Fruit fly (Drosophila melanogaster) whole organism, prepupa: ENCODE data around the gene CG14153.

Source experiments
- CG10631 ChIP-seq: fragments of 200-800 bp; sonication (Bioruptor generic); optimal IDR thresholded peaks from 2 replicates; lab custom pipeline; 2016; ENCODE audit warnings: missing biosample characterization, missing genetic modification characterization
- CG10669 ChIP-seq: fragments of 200-800 bp; sonication (Bioruptor generic); optimal IDR thresholded peaks from 3 replicates; lab custom pipeline; 2018; ENCODE audit warnings: missing biosample characterization, mild to moderate bottlenecking, missing genetic modification characterization, moderate library complexity
- CG11294 ChIP-seq: fragments of 200-800 bp; sonication (Bioruptor generic); IDR thresholded peaks from 2 replicates; pipeline ENCODE4 v1.3.6; 2022; ENCODE audit warnings: missing biosample characterization, missing genetic modification characterization
- CG11762 ChIP-seq: fragments of 200-800 bp; sonication (Bioruptor generic); optimal IDR thresholded peaks from 3 replicates; lab custom pipeline; 2016; ENCODE audit warnings: missing biosample characterization, missing genetic modification characterization; ENCODE audit not compliant: insufficient read depth
- CG11902 ChIP-seq: fragments of 200-800 bp; sonication (Bioruptor generic); optimal IDR thresholded peaks from 3 replicates; lab custom pipeline; 2016; ENCODE audit warnings: missing biosample characterization, missing genetic modification characterization
- CG15336 ChIP-seq: fragments of 200-800 bp; sonication (Bioruptor generic); IDR thresholded peaks from 2 replicates; pipeline ENCODE4 v1.3.6; 2022; ENCODE audit warnings: missing biosample characterization, missing genetic modification characterization
- CG16779 ChIP-seq: fragments of 200-800 bp; sonication (Bioruptor generic); optimal IDR thresholded peaks from 3 replicates; lab custom pipeline; 2017; ENCODE audit warnings: missing biosample characterization, mild to moderate bottlenecking, missing genetic modification characterization
- CG3032 ChIP-seq: fragments of 200-800 bp; optimal IDR thresholded peaks from 2 replicates; lab custom pipeline; 2019; ENCODE audit warnings: missing biosample characterization, mild to moderate bottlenecking, missing genetic modification characterization, moderate library complexity
- CG31627 ChIP-seq: fragments of 200-800 bp; sonication (Bioruptor generic); optimal IDR thresholded peaks from 3 replicates; lab custom pipeline; 2016; ENCODE audit warnings: missing biosample characterization, missing genetic modification characterization
- CG32006 ChIP-seq: fragments of 200-800 bp; sonication (Bioruptor generic); optimal IDR thresholded peaks from 3 replicates; lab custom pipeline; 2017; ENCODE audit warnings: missing biosample characterization, mild to moderate bottlenecking, missing genetic modification characterization
- CG34406 ChIP-seq: fragments of 200-800 bp; sonication (Bioruptor generic); optimal IDR thresholded peaks from 3 replicates; lab custom pipeline; 2016; ENCODE audit warnings: missing biosample characterization, missing genetic modification characterization
- CG6163 ChIP-seq: fragments of 200-800 bp; sonication (Bioruptor generic); IDR thresholded peaks from 3 replicates; pipeline ENCODE4 v1.3.6; 2022; ENCODE audit warnings: missing biosample characterization, missing genetic modification characterization
- CG6792 ChIP-seq: fragments of 200-800 bp; sonication (Bioruptor generic); optimal IDR thresholded peaks from 3 replicates; lab custom pipeline; 2016; ENCODE audit warnings: missing biosample characterization, missing genetic modification characterization
- CG6808 ChIP-seq: fragments of 200-800 bp; sonication (Bioruptor generic); optimal IDR thresholded peaks from 3 replicates; lab custom pipeline; 2017; ENCODE audit warnings: missing biosample characterization, missing genetic modification characterization, mild to moderate bottlenecking, moderate library complexity, missing genetic modification reagents
- CG6854 ChIP-seq: fragments of 200-800 bp; sonication (Bioruptor generic); optimal IDR thresholded peaks from 2 replicates; lab custom pipeline; 2017; ENCODE audit warnings: missing biosample characterization, mild to moderate bottlenecking, missing genetic modification characterization
- CG7368 ChIP-seq: fragments of 200-800 bp; sonication (Bioruptor generic); optimal IDR thresholded peaks from 3 replicates; lab custom pipeline; 2016; ENCODE audit warnings: missing biosample characterization, missing genetic modification characterization
- CG8119 ChIP-seq: fragments of 200-800 bp; sonication (Bioruptor generic); IDR thresholded peaks from 3 replicates; pipeline ENCODE4 v1.3.6; 2022; ENCODE audit warnings: missing biosample characterization, missing genetic modification characterization
- CG8319 ChIP-seq: fragments of 200-800 bp; sonication (Bioruptor generic); optimal IDR thresholded peaks from 3 replicates; lab custom pipeline; 2016; ENCODE audit warnings: missing biosample characterization, missing genetic modification characterization
- CG8632 ChIP-seq: fragments of 200-800 bp; sonication (Bioruptor generic); optimal IDR thresholded peaks from 3 replicates; lab custom pipeline; 2016; ENCODE audit warnings: missing biosample characterization, missing genetic modification characterization
- CG9139 ChIP-seq: fragments of 200-800 bp; sonication (Bioruptor generic); optimal IDR thresholded peaks from 3 replicates; lab custom pipeline; 2017; ENCODE audit warnings: missing biosample characterization, mild to moderate bottlenecking, missing genetic modification characterization
- Eip75B ChIP-seq: fragments of 200-800 bp; sonication (Bioruptor generic); optimal IDR thresholded peaks from 3 replicates; lab custom pipeline; 2016; ENCODE audit warnings: missing biosample characterization, missing genetic modification characterization
- Eip78C ChIP-seq: fragments of 200-800 bp; sonication (Bioruptor generic); peaks from one replicate; lab custom pipeline; 2016; ENCODE audit warnings: missing biosample characterization, missing genetic modification characterization
- Eip93F ChIP-seq: fragments of 200-800 bp; sonication (Bioruptor generic); optimal IDR thresholded peaks from 2 replicates; lab custom pipeline; 2016; ENCODE audit warnings: missing biosample characterization, mild to moderate bottlenecking, missing genetic modification characterization
- Ets21C ChIP-seq: fragments of 200-800 bp; sonication (Bioruptor generic); optimal IDR thresholded peaks from 3 replicates; lab custom pipeline; 2016; ENCODE audit warnings: missing biosample characterization, missing genetic modification characterization
- Ets96B ChIP-seq: fragments of 200-800 bp; optimal IDR thresholded peaks from 2 replicates; lab custom pipeline; 2019; ENCODE audit warnings: missing biosample characterization, mild to moderate bottlenecking, missing genetic modification characterization, moderate library complexity
- Gug ChIP-seq: fragments of 200-800 bp; sonication (Bioruptor generic); IDR thresholded peaks from 2 replicates; pipeline ENCODE4 v1.3.6; 2022; ENCODE audit warnings: missing biosample characterization, missing genetic modification characterization
- Hr38 ChIP-seq: sonication (Bioruptor generic); optimal IDR thresholded peaks from 2 replicates; lab custom pipeline; 2016; ENCODE audit warnings: missing biosample characterization, missing genetic modification characterization
- Hr39 ChIP-seq: fragments of 200-800 bp; sonication (Bioruptor generic); optimal IDR thresholded peaks from 2 replicates; lab custom pipeline; 2016; ENCODE audit warnings: missing biosample characterization, missing genetic modification characterization
- Hr4 ChIP-seq: fragments of 200-800 bp; sonication (Bioruptor generic); optimal IDR thresholded peaks from 3 replicates; lab custom pipeline; 2016; ENCODE audit warnings: missing biosample characterization, missing genetic modification characterization
- Lpt ChIP-seq: fragments of 200-800 bp; sonication (Bioruptor generic); optimal IDR thresholded peaks from 3 replicates; lab custom pipeline; 2016; ENCODE audit warnings: missing biosample characterization, missing genetic modification characterization
- Met ChIP-seq: fragments of 200-800 bp; sonication (Bioruptor generic); optimal IDR thresholded peaks from 3 replicates; lab custom pipeline; 2016; ENCODE audit warnings: missing biosample characterization, missing genetic modification characterization
- Smox ChIP-seq: fragments of 200-800 bp; sonication (Bioruptor generic); optimal IDR thresholded peaks from 3 replicates; lab custom pipeline; 2016; ENCODE audit warnings: missing biosample characterization, missing genetic modification characterization
- Sox102F ChIP-seq: fragments of 200-800 bp; sonication (Bioruptor generic); optimal IDR thresholded peaks from 2 replicates; lab custom pipeline; 2016; ENCODE audit warnings: missing biosample characterization, mild to moderate bottlenecking, missing genetic modification characterization
- Sox14 ChIP-seq: fragments of 200-800 bp; sonication (Bioruptor generic); optimal IDR thresholded peaks from 3 replicates; lab custom pipeline; 2016; ENCODE audit warnings: missing biosample characterization, missing genetic modification characterization
- achi ChIP-seq: fragments of 200-800 bp; sonication (Bioruptor generic); optimal IDR thresholded peaks from 3 replicates; lab custom pipeline; 2016; ENCODE audit warnings: missing biosample characterization, missing genetic modification characterization
- acj6 ChIP-seq: fragments of 200-800 bp; sonication (Bioruptor generic); optimal IDR thresholded peaks from 3 replicates; lab custom pipeline; 2016; ENCODE audit warnings: missing biosample characterization, missing genetic modification characterization
- cyc ChIP-seq: fragments of 200-800 bp; sonication (Bioruptor generic); optimal IDR thresholded peaks from 3 replicates; lab custom pipeline; 2016; ENCODE audit warnings: missing biosample characterization, missing genetic modification characterization
- dac ChIP-seq: fragments of 200-800 bp; sonication (Bioruptor generic); optimal IDR thresholded peaks from 2 replicates; lab custom pipeline; 2017; ENCODE audit warnings: missing biosample characterization, mild to moderate bottlenecking, missing genetic modification characterization
- eg ChIP-seq: fragments of 200-800 bp; sonication (Bioruptor generic); IDR thresholded peaks from 3 replicates; pipeline ENCODE4 v1.3.6; 2022; ENCODE audit warnings: missing biosample characterization, missing genetic modification characterization
- fd85E ChIP-seq: fragments of 200-800 bp; sonication (Bioruptor generic); optimal IDR thresholded peaks from 3 replicates; lab custom pipeline; 2016; ENCODE audit warnings: missing biosample characterization, missing genetic modification characterization
- fkh ChIP-seq: fragments of 200-800 bp; sonication (Bioruptor generic); optimal IDR thresholded peaks from 3 replicates; lab custom pipeline; 2017; ENCODE audit warnings: missing biosample characterization, mild to moderate bottlenecking, missing genetic modification characterization, moderate library complexity
- lz ChIP-seq: fragments of 200-800 bp; sonication (Bioruptor generic); optimal IDR thresholded peaks from 3 replicates; lab custom pipeline; 2016; ENCODE audit warnings: missing biosample characterization, missing genetic modification characterization
- net ChIP-seq: fragments of 200-800 bp; sonication (Bioruptor generic); optimal IDR thresholded peaks from 3 replicates; lab custom pipeline; 2016; ENCODE audit warnings: missing biosample characterization, missing genetic modification characterization
- pdm3 ChIP-seq: fragments of 200-800 bp; sonication (Bioruptor generic); optimal IDR thresholded peaks from 3 replicates; lab custom pipeline; 2016; ENCODE audit warnings: missing biosample characterization, missing genetic modification characterization
- salr ChIP-seq, 2 experiments: fragments of 200-800 bp; sonication (Bioruptor generic); optimal IDR thresholded peaks; 3 replicates each; lab custom pipeline; 2016 to 2018; ENCODE audit warnings: missing biosample characterization in 2 of 2, missing genetic modification characterization in 2 of 2, mild to moderate bottlenecking in 1 of 2
- spab ChIP-seq: fragments of 200-800 bp; sonication (Bioruptor generic); optimal IDR thresholded peaks from 2 replicates; lab custom pipeline; 2017; ENCODE audit warnings: missing biosample characterization, mild to moderate bottlenecking, missing genetic modification characterization, missing genetic modification reagents
- ss ChIP-seq, 2 experiments: fragments of 200-800 bp; sonication (Bioruptor generic); optimal IDR thresholded peaks; 2 replicates in 1 of 2; 3 replicates in 1 of 2; lab custom pipeline; 2017 to 2018; ENCODE audit warnings: mild to moderate bottlenecking in 2 of 2, missing biosample characterization in 2 of 2, missing genetic modification characterization in 2 of 2, moderate library complexity in 1 of 2
- svp ChIP-seq: fragments of 200-800 bp; sonication (Bioruptor generic); peaks from one replicate; lab custom pipeline; 2016; ENCODE audit warnings: missing biosample characterization, missing genetic modification characterization
- topi ChIP-seq: fragments of 200-800 bp; sonication (Bioruptor generic); optimal IDR thresholded peaks from 3 replicates; lab custom pipeline; 2016; ENCODE audit warnings: missing biosample characterization, missing genetic modification characterization

The CG14153 gene

dm6 chr3L:10682725-10683367 is 39.5 kb downstream of the CG14153 start (continued):
- TF ChIP-seq dac (peak; percentile 96), Eip75B (peak; percentile 92), salr (GFP tag; optimal IDR thresholded peaks at IDR 0.05; lab: Kevin White, UChicago) (peak; percentile 70 to 99), Gug (GFP tag; lab: Robert Waterston, UW) (peak; percentile 96), acj6 (GFP tag; lab: Kevin White, UChicago) (peak; percentile 97), cyc (GFP tag; lab: Kevin White, UChicago) (peak; percentile 93), CG11762 (GFP tag; lab: Kevin White, UChicago) (peak; percentile 97), eg (GFP tag; lab: Robert Waterston, UW) (peak; percentile 93), CG6163 (peak; percentile 94), CG11294 (GFP tag; lab: Robert Waterston, UW) (peak; percentile 93), lz (GFP tag; lab: Kevin White, UChicago) (peak; percentile 93), CG7368 (peak; percentile 95), Sox102F (GFP tag; lab: Kevin White, UChicago) (peak; percentile 92), CG31627 (peak; percentile 93), fkh (GFP tag; lab: Kevin White, UChicago) (peak; percentile 92), Smox (GFP tag; lab: Kevin White, UChicago) (peak; percentile 96), CG9139 (peak; percentile 91), Ets21C (GFP tag; lab: Kevin White, UChicago) (peak; percentile 87), Hr38 (GFP tag; lab: Kevin White, UChicago) (no peak), topi (GFP tag; lab: Kevin White, UChicago) (peak; percentile 94), Hr39 (GFP tag; lab: Kevin White, UChicago) (peak; percentile 91), CG10631 (peak; percentile 98)

dm6 chr3L:10683899-10684340 is 40.6 kb downstream of the CG14153 start:
- TF ChIP-seq fd85E (GFP tag; lab: Kevin White, UChicago) (no peak), CG6808 (GFP tag; lab: Kevin White, UChicago) (no peak), pdm3 (GFP tag; lab: Kevin White, UChicago) (no peak), achi (GFP tag; lab: Kevin White, UChicago) (peak; percentile 71), CG6854 (GFP tag; lab: Kevin White, UChicago) (no peak), Ets21C (GFP tag; lab: Kevin White, UChicago) (peak; percentile 64), CG7368 (peak; percentile 67), CG15336 (GFP tag; lab: Robert Waterston, UW) (peak; percentile 88), CG10669 (GFP tag; lab: Kevin White, UChicago) (peak; percentile 59), Hr39 (GFP tag; lab: Kevin White, UChicago) (peak; percentile 44), Met (GFP tag; lab: Kevin White, UChicago) (peak; percentile 42), CG8319 (GFP tag; lab: Kevin White, UChicago) (peak; percentile 67), CG11902 (GFP tag; lab: Kevin White, UChicago) (peak; percentile 24), Eip75B (peak; percentile 76), CG10631 (no peak), Ets96B (peak; percentile 64), CG9139 (no peak), Eip93F (no peak), net (GFP tag; lab: Kevin White, UChicago) (peak; percentile 67), Lpt (GFP tag; lab: Kevin White, UChicago) (peak; percentile 77), salr (GFP tag; optimal IDR thresholded peaks at IDR 0.05; lab: Kevin White, UChicago) (peak in 1 of 2 experiments; percentile 64), CG8632 (GFP tag; lab: Kevin White, UChicago) (no peak), fkh (GFP tag; lab: Kevin White, UChicago) (no peak), ss (GFP tag; optimal IDR thresholded peaks at IDR 0.05; lab: Kevin White, UChicago) (peak; percentile 20 to 48), CG16779 (tag; lab: Kevin White, UChicago) (peak; percentile 64), CG11294 (GFP tag; lab: Robert Waterston, UW) (peak; percentile 73), Sox14 (GFP tag; lab: Kevin White, UChicago) (peak; percentile 67), CG3032 (tag; lab: Kevin White, UChicago) (peak; percentile 25), svp (GFP tag; lab: Kevin White, UChicago) (peak; percentile 72), CG31627 (peak; percentile 31), CG8119 (GFP tag; lab: Robert Waterston, UW) (peak; percentile 89), Hr4 (peak; percentile 82), CG34406 (peak; percentile 23), CG32006 (peak; percentile 92), CG6792 (peak; percentile 69), Eip78C (GFP tag; lab: Kevin White, UChicago) (peak; percentile 87), spab (peak; percentile 72)
